Worm (Caenorhabditis elegans): Measurements from ENCODE around the gene sre-37.
"Not testable (repeated sequence)": the region's sequence is repeated elsewhere in the genome, so short reads cannot be mapped to it uniquely, and the experiment has no call there.

DNA sequence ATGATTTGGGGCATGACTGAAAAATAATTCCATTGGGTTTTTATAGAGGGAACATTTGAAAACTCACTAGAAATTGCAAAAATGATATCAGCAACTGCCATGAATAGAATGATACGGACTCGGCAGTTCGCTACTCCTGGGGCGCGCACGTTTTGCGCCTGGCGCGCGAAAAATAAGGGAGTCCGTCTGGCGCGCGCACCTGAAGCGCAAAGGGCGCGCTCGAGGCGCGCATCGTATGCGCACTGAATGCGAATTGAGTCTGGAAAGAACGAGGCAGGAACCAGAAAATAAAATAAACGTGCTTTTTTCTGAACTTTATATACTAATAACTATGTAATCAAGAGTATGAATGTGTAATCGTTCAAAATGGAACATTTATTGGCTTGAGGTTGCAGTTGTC is 24.5 kb upstream of the sre-37 start, which contains the start of gene Y57A10C.10:
- not testable (repeated sequence) for TF ChIP-seq lin-15B (tag; optimal IDR thresholded peaks at IDR 0.05); ceh-82 (tag; optimal IDR thresholded peaks at IDR 0.05); nhr-11 (tag; optimal IDR thresholded peaks at IDR 0.05); lsy-12 (tag; optimal IDR thresholded peaks at IDR 0.05); nhr-77 (tag; optimal IDR thresholded peaks at IDR 0.05); fkh-2 (tag; optimal IDR thresholded peaks at IDR 0.05); snpc-4 (tag; optimal IDR thresholded peaks at IDR 0.05); unc-62 (GFP tag; optimal IDR thresholded peaks at IDR 0.05); aly-2 (tag; optimal IDR thresholded peaks at IDR 0.05); R02D3.7 (tag; optimal IDR thresholded peaks at IDR 0.05)

Data from whole organism, L3 larva.